Worm (Caenorhabditis elegans): ENCODE results near the gene ref-1.

The ref-1 gene

DNA sequence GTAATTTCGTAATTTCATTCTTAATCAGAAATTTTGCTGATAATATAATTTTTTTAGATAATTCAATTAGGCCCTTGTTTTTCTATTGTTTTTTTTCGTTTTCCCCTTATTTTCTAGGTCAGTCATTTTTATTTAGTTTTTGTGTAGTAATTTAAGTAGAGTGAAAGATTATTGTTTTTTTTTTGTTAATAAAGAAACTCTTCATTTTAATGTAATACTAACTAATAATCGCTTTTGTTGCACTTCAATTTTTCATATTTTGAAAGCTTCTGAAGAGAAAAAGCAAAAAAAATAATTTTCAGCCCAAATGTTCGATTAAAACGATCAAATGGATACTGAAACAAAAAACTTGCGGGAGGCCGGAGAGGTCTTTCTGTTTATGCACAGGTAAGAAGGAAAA, 32.7 kb downstream of the ref-1 start, which contains the start of gene F54B3.1:
TSS of gene F54B3.1 (plus strand) at position 301 of the 400 bp plus-strand sequence.
- TF ChIP-seq ztf-4 (tag; optimal IDR thresholded peaks at IDR 0.05): no peak
- TF ChIP-seq elt-1 (tag; optimal IDR thresholded peaks at IDR 0.05): no peak
- no peak for TF ChIP-seq R02D3.7 (tag; optimal IDR thresholded peaks at IDR 0.05)
- no peak for TF ChIP-seq elt-3 (tag; optimal IDR thresholded peaks at IDR 0.05)
- TF ChIP-seq daf-12 (tag; optimal IDR thresholded peaks at IDR 0.05): no peak
- TF ChIP-seq nhr-23 (tag; optimal IDR thresholded peaks at IDR 0.05): no peak
- no peak for TF ChIP-seq nhr-67 (tag; optimal IDR thresholded peaks at IDR 0.05)
- TF ChIP-seq eor-1 (tag; optimal IDR thresholded peaks at IDR 0.05): no peak
- no peak for TF ChIP-seq ceh-82 (tag; optimal IDR thresholded peaks at IDR 0.05)
- TF ChIP-seq unc-39 (tag; optimal IDR thresholded peaks at IDR 0.05): no peak
- no peak for TF ChIP-seq ZK546.5 (tag; optimal IDR thresholded peaks at IDR 0.05)
- TF ChIP-seq ceh-16 (tag; optimal IDR thresholded peaks at IDR 0.05): no peak
- no peak for TF ChIP-seq nhr-43 (tag; optimal IDR thresholded peaks at IDR 0.05; ENCODE audit: poor library complexity, severe bottlenecking)
- no peak for TF ChIP-seq sea-2 (GFP tag; optimal IDR thresholded peaks at IDR 0.05)
- TF ChIP-seq nhr-28 (tag; optimal IDR thresholded peaks at IDR 0.05): no peak
- TF ChIP-seq nhr-25 (tag; optimal IDR thresholded peaks at IDR 0.05): no peak
- no peak for TF ChIP-seq fos-1 (tag; optimal IDR thresholded peaks at IDR 0.05)
- TF ChIP-seq skn-1 (tag; optimal IDR thresholded peaks at IDR 0.05): no peak

DNA sequence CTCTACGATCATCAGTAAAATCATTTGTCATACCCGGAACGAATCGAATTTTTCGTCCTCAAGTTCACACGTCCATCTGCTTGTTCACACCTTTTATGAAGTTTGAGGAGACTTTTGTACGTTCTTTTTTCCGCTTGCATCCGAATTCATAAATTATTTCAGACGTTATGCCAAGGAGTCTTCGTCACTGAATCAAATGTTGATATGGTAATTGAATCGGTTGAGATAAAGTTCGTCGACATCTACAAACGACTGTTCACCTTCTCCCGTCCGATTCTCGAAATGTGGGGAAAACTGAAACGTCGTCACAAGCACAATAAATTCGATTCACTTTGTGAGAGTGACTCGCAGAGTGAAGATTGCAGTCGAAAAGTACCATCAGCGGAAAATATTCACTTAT, 33.8 kb downstream of the ref-1 start:
- no peak for TF ChIP-seq nhr-77 (tag; optimal IDR thresholded peaks at IDR 0.05)
- TF ChIP-seq egl-5 (tag; optimal IDR thresholded peaks at IDR 0.05): no peak
- TF ChIP-seq nhr-28 (tag; optimal IDR thresholded peaks at IDR 0.05): no peak
- TF ChIP-seq mdl-1 (tag; optimal IDR thresholded peaks at IDR 0.05): no peak
- no peak for TF ChIP-seq elt-1 (tag; optimal IDR thresholded peaks at IDR 0.05)
- no peak for TF ChIP-seq tbx-2 (tag; optimal IDR thresholded peaks at IDR 0.05)
- no peak for TF ChIP-seq aly-2 (tag; optimal IDR thresholded peaks at IDR 0.05)
- TF ChIP-seq fkh-10 (GFP tag; optimal IDR thresholded peaks at IDR 0.05): no peak
- no peak for TF ChIP-seq ZK546.5 (tag; optimal IDR thresholded peaks at IDR 0.05)
- no peak for TF ChIP-seq skn-1 (tag; optimal IDR thresholded peaks at IDR 0.05)
- no peak for TF ChIP-seq elt-2 (tag; optimal IDR thresholded peaks at IDR 0.05)

ce11 chrII:10261261-10261660, 43.0 kb downstream of the ref-1 start:
- no peak for TF ChIP-seq pha-4 (tag; optimal IDR thresholded peaks at IDR 0.05)
